Worm (Caenorhabditis elegans) whole organism, late embryonic: ENCODE data around the gene twk-28.

Experiments used
- ceh-22 ChIP-seq: sonication (generic microtip); optimal IDR thresholded peaks from 2 replicates; lab custom pipeline; 2017; ENCODE audit warnings: missing biosample characterization, missing genetic modification characterization
- ceh-30 ChIP-seq: fragments of 150-350 bp; optimal IDR thresholded peaks from 2 replicates; lab custom pipeline; 2014; ENCODE audit warnings: missing biosample characterization, missing genetic modification characterization
- lim-6 ChIP-seq: sonication (generic microtip); optimal IDR thresholded peaks from 2 replicates; lab custom pipeline; 2016; ENCODE audit warnings: missing genetic modification characterization, missing compliant biosample characterization

DNA sequence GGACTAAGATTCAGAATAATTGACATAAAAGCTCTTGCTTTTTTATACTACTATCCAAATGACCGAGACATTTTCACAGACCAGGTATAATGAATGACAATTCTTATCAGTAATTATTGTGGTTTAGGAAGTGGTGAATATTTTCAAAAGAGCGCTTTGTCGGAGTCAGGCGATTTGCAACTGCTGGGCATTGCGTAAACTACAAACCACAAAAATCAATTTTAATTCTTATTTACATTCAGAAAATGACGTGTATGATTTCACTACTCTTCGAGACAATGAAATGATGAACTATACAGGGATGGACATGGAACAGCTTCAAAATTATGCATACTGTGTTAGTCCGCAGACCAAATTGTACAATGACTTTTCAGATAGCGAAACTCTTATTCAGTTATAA is 5.3 kb upstream of the twk-28 start:
- TF ChIP-seq lim-6 (no peak), ceh-30 (tag; lab: Kevin White, UChicago) (no peak), ceh-22 (tag; lab: Kevin White, UChicago) (no peak)
